Fruit fly (Drosophila melanogaster) whole organism, embryonic: Measurements from ENCODE around the gene CG33483.

Experiments
- Asciz ChIP-seq: fragments of 200-800 bp; sonication (Bioruptor generic); optimal IDR thresholded peaks from 2 replicates; lab custom pipeline; 2017; ENCODE audit warnings: missing biosample characterization, mild to moderate bottlenecking, missing genetic modification characterization, missing genetic modification reagents
- Bteb2 ChIP-seq: fragments of 200-800 bp; sonication (Bioruptor generic); optimal IDR thresholded peaks from 2 replicates; lab custom pipeline; 2016; ENCODE audit warnings: missing biosample characterization, missing genetic modification characterization
- CG10321 ChIP-seq: fragments of 200-800 bp; sonication (Bioruptor generic); IDR thresholded peaks from 2 replicates; pipeline ENCODE4 v1.3.6; 2022; ENCODE audit warnings: missing biosample characterization, missing genetic modification characterization
- CG1233 ChIP-seq: fragments of 200-800 bp; sonication (Bioruptor generic); optimal IDR thresholded peaks from 4 replicates; lab custom pipeline; 2018; ENCODE audit warnings: missing biosample characterization, mild to moderate bottlenecking, missing genetic modification characterization
- CG13775 ChIP-seq: fragments of 200-800 bp; sonication (Bioruptor generic); optimal IDR thresholded peaks from 3 replicates; lab custom pipeline; 2017; ENCODE audit warnings: missing biosample characterization, mild to moderate bottlenecking, missing genetic modification characterization
- CG14710 ChIP-seq: fragments of 200-800 bp; sonication (Bioruptor generic); optimal IDR thresholded peaks from 3 replicates; lab custom pipeline; 2019; ENCODE audit warnings: missing biosample characterization, mild to moderate bottlenecking, missing genetic modification characterization, moderate library complexity
- CG1529 ChIP-seq: fragments of 200-800 bp; sonication (Bioruptor generic); optimal IDR thresholded peaks from 3 replicates; lab custom pipeline; 2018; ENCODE audit warnings: missing biosample characterization, missing genetic modification characterization
- CG15514 ChIP-seq: fragments of 200-800 bp; sonication (Bioruptor generic); optimal IDR thresholded peaks from 3 replicates; lab custom pipeline; 2017; ENCODE audit warnings: missing biosample characterization, missing genetic modification characterization, mild to moderate bottlenecking, moderate library complexity, missing genetic modification reagents
- CG17359 ChIP-seq: fragments of 200-800 bp; sonication (Bioruptor generic); optimal IDR thresholded peaks from 3 replicates; lab custom pipeline; 2018; ENCODE audit warnings: missing biosample characterization, mild to moderate bottlenecking, missing genetic modification characterization, moderate library complexity
- CG17568 ChIP-seq: fragments of 200-800 bp; sonication (Bioruptor generic); optimal IDR thresholded peaks from 2 replicates; lab custom pipeline; 2018; ENCODE audit warnings: missing biosample characterization, mild to moderate bottlenecking, missing genetic modification characterization, moderate library complexity
- CG18262 ChIP-seq: fragments of 200-800 bp; optimal IDR thresholded peaks from 3 replicates; lab custom pipeline; 2019; ENCODE audit warnings: missing biosample characterization, mild to moderate bottlenecking, missing genetic modification characterization, moderate library complexity
- CG2129 ChIP-seq: fragments of 200-800 bp; sonication (Bioruptor generic); IDR thresholded peaks from 2 replicates; pipeline ENCODE4 v1.3.6; 2022; ENCODE audit warnings: missing biosample characterization, missing genetic modification characterization; ENCODE audit not compliant: partially characterized antibody
- CG2889 ChIP-seq: fragments of 200-800 bp; sonication (Bioruptor generic); IDR thresholded peaks from 3 replicates; pipeline ENCODE4 v1.3.6; 2022; ENCODE audit warnings: missing biosample characterization, missing genetic modification characterization
- CG33557 ChIP-seq: fragments of 200-800 bp; sonication (Bioruptor generic); optimal IDR thresholded peaks from 2 replicates; lab custom pipeline; 2019; ENCODE audit warnings: missing biosample characterization, mild to moderate bottlenecking, missing genetic modification characterization, moderate library complexity
- CG4424 ChIP-seq: fragments of 200-800 bp; sonication (Bioruptor generic); optimal IDR thresholded peaks from 3 replicates; lab custom pipeline; 2016; ENCODE audit warnings: missing biosample characterization, missing genetic modification characterization
- CG6272 ChIP-seq: fragments of 200-800 bp; sonication (Bioruptor generic); IDR thresholded peaks from 2 replicates; pipeline ENCODE4 v1.3.6; 2022; ENCODE audit warnings: missing biosample characterization, missing genetic modification characterization
- CG6791 ChIP-seq: fragments of 200-800 bp; sonication (Bioruptor generic); IDR thresholded peaks from 3 replicates; pipeline ENCODE4 v1.3.6; 2022; ENCODE audit warnings: missing biosample characterization, missing genetic modification characterization; ENCODE audit not compliant: partially characterized antibody
- CG6854 ChIP-seq: fragments of 200-800 bp; sonication (Bioruptor generic); optimal IDR thresholded peaks from 3 replicates; lab custom pipeline; 2017; ENCODE audit warnings: missing biosample characterization, mild to moderate bottlenecking, missing genetic modification characterization
- CG7963 ChIP-seq: fragments of 200-800 bp; sonication (Bioruptor generic); IDR thresholded peaks from 3 replicates; pipeline ENCODE4 v1.3.6; 2022; ENCODE audit warnings: missing biosample characterization, missing genetic modification characterization; ENCODE audit not compliant: partially characterized antibody
- CG7987 ChIP-seq: fragments of 200-800 bp; sonication (Bioruptor generic); optimal IDR thresholded peaks from 2 replicates; lab custom pipeline; 2018; ENCODE audit warnings: missing biosample characterization, mild to moderate bottlenecking, missing genetic modification characterization, moderate library complexity
- CG9817 ChIP-seq: fragments of 200-800 bp; sonication (Bioruptor generic); optimal IDR thresholded peaks from 2 replicates; lab custom pipeline; 2018; ENCODE audit warnings: missing biosample characterization, mild to moderate bottlenecking, missing genetic modification characterization, moderate library complexity
- Chrac-16 ChIP-seq: fragments of 200-800 bp; sonication (Bioruptor generic); optimal IDR thresholded peaks from 3 replicates; lab custom pipeline; 2016; ENCODE audit warnings: missing biosample characterization, missing genetic modification characterization
- Dbx ChIP-seq: fragments of 200-800 bp; sonication (Bioruptor generic); IDR thresholded peaks from 3 replicates; pipeline ENCODE4 v1.3.6; 2022; ENCODE audit warnings: missing biosample characterization, missing genetic modification characterization
- Dref ChIP-seq: fragments of 200-800 bp; sonication (Bioruptor generic); IDR thresholded peaks from 2 replicates; pipeline ENCODE4 v1.3.6; 2022; ENCODE audit warnings: missing biosample characterization, missing genetic modification characterization
- ERR ChIP-seq: fragments of 200-800 bp; sonication (Bioruptor generic); optimal IDR thresholded peaks from 2 replicates; lab custom pipeline; 2016; ENCODE audit warnings: missing biosample characterization, missing genetic modification characterization
- Fer3 ChIP-seq: fragments of 200-800 bp; sonication (Bioruptor generic); optimal IDR thresholded peaks from 2 replicates; lab custom pipeline; 2018; ENCODE audit warnings: missing biosample characterization, mild to moderate bottlenecking, missing genetic modification characterization, moderate library complexity
- NK7.1 ChIP-seq: fragments of 200-800 bp; sonication (Bioruptor generic); optimal IDR thresholded peaks from 3 replicates; lab custom pipeline; 2016; ENCODE audit warnings: missing biosample characterization, missing genetic modification characterization
- Poxn ChIP-seq: fragments of 200-800 bp; sonication (Bioruptor generic); IDR thresholded peaks from 2 replicates; pipeline ENCODE4 v1.3.6; 2022; ENCODE audit warnings: missing biosample characterization, missing genetic modification characterization
- Rx ChIP-seq: fragments of 200-800 bp; sonication (Bioruptor generic); IDR thresholded peaks from 2 replicates; pipeline ENCODE4 v1.3.6; 2022; ENCODE audit warnings: missing biosample characterization, missing genetic modification characterization
- Scr ChIP-seq: fragments of 200-800 bp; sonication (Bioruptor generic); IDR thresholded peaks from 2 replicates; pipeline ENCODE4 v1.3.6; 2022; ENCODE audit warnings: missing biosample characterization, missing genetic modification characterization; ENCODE audit not compliant: partially characterized antibody
- Xbp1 ChIP-seq: fragments of 200-800 bp; sonication (Bioruptor generic); optimal IDR thresholded peaks from 3 replicates; lab custom pipeline; 2016; ENCODE audit warnings: missing biosample characterization, mild to moderate bottlenecking, missing genetic modification characterization
- ac ChIP-seq: fragments of 200-800 bp; sonication (Bioruptor generic); optimal IDR thresholded peaks from 3 replicates; lab custom pipeline; 2017; ENCODE audit warnings: missing biosample characterization, mild to moderate bottlenecking, missing genetic modification characterization
- bowl ChIP-seq: fragments of 200-800 bp; sonication (Bioruptor generic); IDR thresholded peaks from 2 replicates; pipeline ENCODE4 v1.3.6; 2022; ENCODE audit warnings: missing biosample characterization, missing genetic modification characterization
- btn ChIP-seq: fragments of 200-800 bp; sonication (Bioruptor generic); optimal IDR thresholded peaks from 2 replicates; lab custom pipeline; 2016; ENCODE audit warnings: missing biosample characterization, missing genetic modification characterization
- cad ChIP-seq: fragments of >200 bp; optimal IDR thresholded peaks from 2 replicates; lab custom pipeline; 2017; ENCODE audit warnings: missing biosample characterization, missing genetic modification characterization
- dmrt11E ChIP-seq: fragments of 200-800 bp; sonication (Bioruptor generic); optimal IDR thresholded peaks from 3 replicates; lab custom pipeline; 2018; ENCODE audit warnings: missing biosample characterization, mild to moderate bottlenecking, missing genetic modification characterization, moderate library complexity
- gcm ChIP-seq: fragments of 200-800 bp; sonication (Bioruptor generic); optimal IDR thresholded peaks from 2 replicates; lab custom pipeline; 2019; ENCODE audit warnings: missing biosample characterization, mild to moderate bottlenecking, missing genetic modification characterization, moderate library complexity
- grau ChIP-seq: fragments of 200-800 bp; optimal IDR thresholded peaks from 3 replicates; lab custom pipeline; 2019; ENCODE audit warnings: missing biosample characterization, mild to moderate bottlenecking, missing genetic modification characterization, moderate library complexity
- gsb-n ChIP-seq: fragments of 200-800 bp; sonication (Bioruptor generic); optimal IDR thresholded peaks from 3 replicates; lab custom pipeline; 2018; ENCODE audit warnings: missing biosample characterization, mild to moderate bottlenecking, missing genetic modification characterization
- inv ChIP-seq: fragments of 200-800 bp; sonication (Bioruptor generic); IDR thresholded peaks from 2 replicates; pipeline ENCODE4 v1.3.6; 2022; ENCODE audit warnings: missing biosample characterization, missing genetic modification characterization; ENCODE audit not compliant: partially characterized antibody
- lilli ChIP-seq: fragments of 200-800 bp; sonication (Bioruptor generic); optimal IDR thresholded peaks from 3 replicates; lab custom pipeline; 2016; ENCODE audit warnings: missing biosample characterization, missing genetic modification characterization
- nom ChIP-seq: fragments of 200-800 bp; sonication (Bioruptor generic); optimal IDR thresholded peaks from 2 replicates; lab custom pipeline; 2017; ENCODE audit warnings: missing biosample characterization, missing genetic modification characterization, mild to moderate bottlenecking, moderate library complexity, missing genetic modification reagents
- peb ChIP-seq: fragments of 200-800 bp; sonication (Bioruptor generic); IDR thresholded peaks from 2 replicates; pipeline ENCODE4 v1.3.6; 2022; ENCODE audit warnings: missing biosample characterization, missing genetic modification characterization
- sd ChIP-seq: fragments of 200-800 bp; sonication (Bioruptor generic); optimal IDR thresholded peaks from 3 replicates; lab custom pipeline; 2018; ENCODE audit warnings: missing biosample characterization, mild to moderate bottlenecking, missing genetic modification characterization, moderate library complexity
- sima ChIP-seq: fragments of 200-800 bp; sonication (Bioruptor generic); optimal IDR thresholded peaks from 2 replicates; lab custom pipeline; 2016; ENCODE audit warnings: missing biosample characterization, missing genetic modification characterization
- sisA ChIP-seq: fragments of 200-800 bp; sonication (Bioruptor generic); IDR thresholded peaks from 2 replicates; pipeline ENCODE4 v1.3.6; 2022; ENCODE audit warnings: missing biosample characterization, missing genetic modification characterization
- sug ChIP-seq: fragments of 200-800 bp; optimal IDR thresholded peaks from 2 replicates; lab custom pipeline; 2019; ENCODE audit warnings: missing biosample characterization, mild to moderate bottlenecking, missing genetic modification characterization, moderate library complexity
- tap ChIP-seq: fragments of 200-800 bp; optimal IDR thresholded peaks from 3 replicates; lab custom pipeline; 2019; ENCODE audit warnings: missing biosample characterization, mild to moderate bottlenecking, missing genetic modification characterization, moderate library complexity
- tin ChIP-seq: fragments of 200-800 bp; sonication (Bioruptor generic); optimal IDR thresholded peaks from 3 replicates; lab custom pipeline; 2016; ENCODE audit warnings: missing biosample characterization, missing genetic modification characterization
- toy ChIP-seq: fragments of 200-800 bp; sonication (Bioruptor generic); IDR thresholded peaks from 2 replicates; pipeline ENCODE4 v1.3.6; 2022; ENCODE audit warnings: missing biosample characterization, missing genetic modification characterization
- tup ChIP-seq: fragments of 200-800 bp; sonication (Bioruptor generic); optimal IDR thresholded peaks from 2 replicates; lab custom pipeline; 2016; ENCODE audit warnings: missing biosample characterization, mild to moderate bottlenecking, missing genetic modification characterization, moderate library complexity

CG33483 gene

DNA sequence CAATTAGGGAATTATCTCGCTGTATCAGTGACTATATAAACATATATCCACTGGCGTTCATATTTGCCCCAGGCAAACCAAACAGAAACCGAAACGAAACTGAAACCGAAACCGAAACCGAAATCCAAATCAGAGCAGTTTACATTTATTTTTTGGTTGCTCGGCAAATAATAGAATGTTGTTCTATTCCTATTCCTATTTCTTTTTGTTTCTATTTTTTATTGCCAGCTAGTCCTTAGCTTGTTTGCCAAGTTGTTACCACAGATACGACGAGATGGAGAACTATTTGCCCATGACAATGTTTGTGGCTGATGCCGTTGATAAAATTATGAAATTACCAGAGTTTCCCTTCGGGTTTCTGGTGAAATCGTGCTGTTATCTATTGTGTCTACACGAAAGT is 16.9 kb upstream of the CG33483 start (continued):
- TF ChIP-seq toy = no peak
- TF ChIP-seq ac (GFP tag; lab: Kevin White, UChicago) = peak; percentile 68
- no peak for TF ChIP-seq tup
- TF ChIP-seq Bteb2 (GFP tag; lab: Kevin White, UChicago) = no peak
- TF ChIP-seq tin (GFP tag; lab: Kevin White, UChicago) = no peak
- TF ChIP-seq sima (GFP tag; lab: Kevin White, UChicago) = no peak
- TF ChIP-seq Poxn (GFP tag; lab: Robert Waterston, UW) = no peak
- no peak for TF ChIP-seq sd (tag; lab: Kevin White, UChicago)
- peak; percentile 53 for TF ChIP-seq gsb-n (tag; lab: Kevin White, UChicago)
- no peak for TF ChIP-seq CG2889 (GFP tag; lab: Robert Waterston, UW)
- TF ChIP-seq CG18262 (tag; lab: Kevin White, UChicago) = peak; percentile 42
- TF ChIP-seq CG2129 (GFP tag; lab: Robert Waterston, UW) = no peak
- TF ChIP-seq CG7987 = no peak
- no peak for TF ChIP-seq CG4424 (GFP tag; lab: Kevin White, UChicago)
- no peak for TF ChIP-seq ERR (GFP tag; lab: Kevin White, UChicago)
- TF ChIP-seq CG17359 (tag; lab: Kevin White, UChicago) = peak; percentile 18
- peak; percentile 42 for TF ChIP-seq CG14710 (tag; lab: Kevin White, UChicago)
- TF ChIP-seq dmrt11E = peak; percentile 58
- no peak for TF ChIP-seq inv (GFP tag; lab: Robert Waterston, UW)
- no peak for TF ChIP-seq CG9817 (tag; lab: Kevin White, UChicago)
- no peak for TF ChIP-seq CG6854
- no peak for TF ChIP-seq CG6791 (GFP tag; lab: Robert Waterston, UW)
- no peak for TF ChIP-seq Dref (GFP tag; lab: Robert Waterston, UW)
- no peak for TF ChIP-seq CG7963
- no peak for TF ChIP-seq CG13775 (GFP tag; lab: Kevin White, UChicago)
- peak; percentile 47 for TF ChIP-seq CG17568 (GFP tag; lab: Kevin White, UChicago)
- no peak for TF ChIP-seq btn
- TF ChIP-seq sisA (GFP tag; lab: Robert Waterston, UW) = no peak
- no peak for TF ChIP-seq lilli (GFP tag; lab: Kevin White, UChicago)
- TF ChIP-seq CG15514 = no peak
- peak; percentile 51 for TF ChIP-seq Asciz (GFP tag; lab: Kevin White, UChicago)
- TF ChIP-seq CG1529 (GFP tag; lab: Kevin White, UChicago) = peak; percentile 31
- no peak for TF ChIP-seq gcm (GFP tag; lab: Kevin White, UChicago)
- no peak for TF ChIP-seq bowl (GFP tag; lab: Robert Waterston, UW)
- no peak for TF ChIP-seq Chrac-16 (GFP tag; lab: Kevin White, UChicago)
- TF ChIP-seq Fer3 (tag; lab: Kevin White, UChicago) = peak; percentile 2
- no peak for TF ChIP-seq nom (GFP tag; lab: Kevin White, UChicago)
- no peak for TF ChIP-seq cad (GFP tag; lab: Kevin White, UChicago)
- TF ChIP-seq CG10321 (GFP tag; lab: Robert Waterston, UW) = no peak
- no peak for TF ChIP-seq peb (GFP tag; lab: Robert Waterston, UW)
- TF ChIP-seq Xbp1 (GFP tag; lab: Kevin White, UChicago) = no peak
- TF ChIP-seq Dbx = no peak
- TF ChIP-seq Rx (GFP tag; lab: Robert Waterston, UW) = no peak
- peak; percentile 45 for TF ChIP-seq CG33557 (GFP tag; lab: Kevin White, UChicago)
- TF ChIP-seq NK7.1 (GFP tag; lab: Kevin White, UChicago) = no peak
- no peak for TF ChIP-seq sug (tag; lab: Kevin White, UChicago)
- TF ChIP-seq Scr (GFP tag; lab: Robert Waterston, UW) = no peak
- TF ChIP-seq CG6272 (GFP tag; lab: Robert Waterston, UW) = no peak
- no peak for TF ChIP-seq tap
- TF ChIP-seq CG1233 (GFP tag; lab: Kevin White, UChicago) = peak; percentile 19
- TF ChIP-seq grau (tag; lab: Kevin White, UChicago) = peak; percentile 11
